Worm (Caenorhabditis elegans) whole organism, L4 larva: ENCODE results near the gene rpi-1.

Source experiments
- D1046.2 ChIP-seq: fragments of 200-800 bp; sonication (Bioruptor generic); IDR thresholded peaks from 2 replicates; pipeline ENCODE4 v1.3.6; 2022; ENCODE audit warnings: missing genetic modification characterization, missing compliant biosample characterization
- F10B5.3 ChIP-seq: sonication (generic microtip); optimal IDR thresholded peaks from 2 replicates; lab custom pipeline; 2016; ENCODE audit warnings: mild to moderate bottlenecking, missing genetic modification characterization, missing compliant biosample characterization
- T26A8.4 ChIP-seq: fragments of 200-800 bp; sonication (Bioruptor generic); IDR thresholded peaks from 2 replicates; pipeline ENCODE4 v1.3.6; 2022; ENCODE audit warnings: missing genetic modification characterization, missing compliant biosample characterization
- Y5F2A.4 ChIP-seq: fragments of 200-800 bp; sonication (Bioruptor generic); optimal IDR thresholded peaks from 2 replicates; lab custom pipeline; 2018; ENCODE audit warnings: mild to moderate bottlenecking, missing genetic modification characterization, missing compliant biosample characterization
- aha-1 ChIP-seq: fragments of 150-350 bp; peaks from one replicate; lab custom pipeline; 2014; ENCODE audit warnings: missing biosample characterization, missing genetic modification characterization
- arid-1 ChIP-seq: fragments of 200-800 bp; sonication (Bioruptor generic); conservative IDR thresholded peaks from 2 replicates; pipeline ENCODE4 v1.3.6; 2022; ENCODE audit warnings: missing genetic modification reagents, missing genetic modification characterization, missing compliant biosample characterization
- ceh-28 ChIP-seq: fragments of 150-350 bp; optimal IDR thresholded peaks from 2 replicates; lab custom pipeline; 2014; ENCODE audit warnings: missing biosample characterization, missing genetic modification reagents, missing genetic modification characterization
- ceh-62 ChIP-seq: sonication (generic microtip); optimal IDR thresholded peaks from 2 replicates; lab custom pipeline; 2017; ENCODE audit warnings: missing biosample characterization, missing genetic modification characterization
- ctbp-1 ChIP-seq: fragments of 200-800 bp; sonication (Bioruptor generic); IDR thresholded peaks from 2 replicates; pipeline ENCODE4 v1.3.6; 2022; ENCODE audit warnings: missing genetic modification reagents, missing genetic modification characterization, missing compliant biosample characterization
- dmd-8 ChIP-seq: fragments of 200-800 bp; sonication (Bioruptor generic); IDR thresholded peaks from 2 replicates; pipeline ENCODE4 v1.3.6; 2022; ENCODE audit warnings: missing genetic modification characterization, missing compliant biosample characterization
- dmd-9 ChIP-seq: fragments of 200-800 bp; sonication (Bioruptor generic); IDR thresholded peaks from 2 replicates; pipeline ENCODE4 v1.3.6; 2022; ENCODE audit warnings: missing genetic modification reagents, missing genetic modification characterization, missing compliant biosample characterization
- dpl-1 ChIP-seq: fragments of 150-350 bp; optimal IDR thresholded peaks from 2 replicates; lab custom pipeline; 2014; ENCODE audit warnings: missing biosample characterization, missing genetic modification reagents, missing genetic modification characterization
- duxl-1 ChIP-seq: sonication (generic microtip); optimal IDR thresholded peaks from 2 replicates; lab custom pipeline; 2016; ENCODE audit warnings: mild to moderate bottlenecking, missing genetic modification characterization, moderate library complexity, missing compliant biosample characterization; ENCODE audit not compliant: poor library complexity
- egl-27 ChIP-seq: sonication (generic microtip); optimal IDR thresholded peaks from 3 replicates; lab custom pipeline; 2017; ENCODE audit warnings: missing biosample characterization, missing genetic modification reagents, missing genetic modification characterization
- egl-43 ChIP-seq: fragments of 200-800 bp; sonication (Bioruptor generic); IDR thresholded peaks from 2 replicates; pipeline ENCODE4 v1.3.6; 2022; ENCODE audit warnings: missing genetic modification reagents, missing genetic modification characterization, missing compliant biosample characterization
- gei-8 ChIP-seq: fragments of 200-800 bp; sonication (Bioruptor generic); optimal IDR thresholded peaks from 2 replicates; lab custom pipeline; 2018; ENCODE audit warnings: mild to moderate bottlenecking, missing genetic modification characterization, missing compliant biosample characterization
- hlh-30 ChIP-seq: sonication (generic microtip); optimal IDR thresholded peaks from 2 replicates; lab custom pipeline; 2017; ENCODE audit warnings: antibody characterized with exemption, mild to moderate bottlenecking, missing genetic modification characterization, missing compliant biosample characterization; ENCODE audit not compliant: insufficient read depth
- hmg-1.1 ChIP-seq: fragments of 200-800 bp; sonication (Bioruptor generic); IDR thresholded peaks from 2 replicates; pipeline ENCODE4 v1.3.6; 2022; ENCODE audit warnings: missing genetic modification reagents, missing genetic modification characterization, missing compliant biosample characterization
- jun-1 ChIP-seq: fragments of 150-350 bp; optimal IDR thresholded peaks from 2 replicates; lab custom pipeline; 2014; ENCODE audit warnings: missing biosample characterization, missing genetic modification reagents, missing genetic modification characterization
- lim-7 ChIP-seq: fragments of 200-800 bp; sonication (Bioruptor generic); IDR thresholded peaks from 2 replicates; pipeline ENCODE4 v1.3.6; 2022; ENCODE audit warnings: missing genetic modification characterization, missing compliant biosample characterization
- lin-29 ChIP-seq: fragments of 200-800 bp; sonication (Bioruptor generic); IDR thresholded peaks from 2 replicates; pipeline ENCODE4 v1.3.6; 2022; ENCODE audit warnings: missing genetic modification reagents, missing genetic modification characterization, missing compliant biosample characterization
- lin-38 ChIP-seq: fragments of 200-800 bp; sonication (Bioruptor generic); IDR thresholded peaks from 2 replicates; pipeline ENCODE4 v1.3.6; 2022; ENCODE audit warnings: missing genetic modification reagents, missing genetic modification characterization, missing compliant biosample characterization
- lsy-2 ChIP-seq, 2 experiments: fragments of 150-350 bp in 1 of 2; sonication (generic microtip) in 1 of 2; optimal IDR thresholded peaks; 2 replicates each; lab custom pipeline; 2014 to 2017; ENCODE audit warnings: missing biosample characterization in 2 of 2, missing genetic modification characterization in 2 of 2
- mdl-1 ChIP-seq, 2 experiments: fragments of 150-350 bp in 1 of 2; sonication (generic microtip) in 1 of 2; optimal IDR thresholded peaks; 2 replicates each; lab custom pipeline; 2014 to 2017; ENCODE audit warnings: missing biosample characterization in 2 of 2, missing genetic modification characterization in 2 of 2
- mep-1 ChIP-seq: fragments of 150-350 bp; sonication (generic microtip); optimal IDR thresholded peaks from 3 replicates; lab custom pipeline; 2014; ENCODE audit warnings: missing biosample characterization, missing genetic modification characterization
- mes-2 ChIP-seq: sonication (generic microtip); optimal IDR thresholded peaks from 2 replicates; lab custom pipeline; 2016; ENCODE audit warnings: missing genotype, mild to moderate bottlenecking, missing genetic modification characterization, missing compliant biosample characterization; ENCODE audit not compliant: poor library complexity, severe bottlenecking
- mxl-2 ChIP-seq: fragments of 200-800 bp; sonication (Bioruptor generic); conservative IDR thresholded peaks from 2 replicates; pipeline ENCODE4 v1.3.6; 2022; ENCODE audit warnings: missing genetic modification reagents, missing genetic modification characterization, missing compliant biosample characterization
- mxl-3 ChIP-seq: fragments of 200-800 bp; sonication (Bioruptor generic); optimal IDR thresholded peaks from 2 replicates; lab custom pipeline; 2018; ENCODE audit warnings: mild to moderate bottlenecking, missing genetic modification characterization, missing compliant biosample characterization
- nhr-11 ChIP-seq: fragments of 150-350 bp; optimal IDR thresholded peaks from 2 replicates; lab custom pipeline; 2014; ENCODE audit warnings: missing biosample characterization, missing genetic modification characterization
- nhr-111 ChIP-seq: fragments of 200-800 bp; sonication (Bioruptor generic); optimal IDR thresholded peaks from 2 replicates; lab custom pipeline; 2018; ENCODE audit warnings: mild to moderate bottlenecking, missing genetic modification characterization, missing compliant biosample characterization
- nhr-28 ChIP-seq: fragments of 150-350 bp; optimal IDR thresholded peaks from 2 replicates; lab custom pipeline; 2014; ENCODE audit warnings: missing biosample characterization, missing genetic modification characterization
- nhr-41 ChIP-seq: fragments of 200-800 bp; sonication (Bioruptor generic); IDR thresholded peaks from 2 replicates; pipeline ENCODE4 v1.3.6; 2022; ENCODE audit warnings: missing genetic modification reagents, missing genetic modification characterization, missing compliant biosample characterization
- nhr-42 ChIP-seq: fragments of 200-800 bp; sonication (Bioruptor generic); IDR thresholded peaks from 2 replicates; pipeline ENCODE4 v1.3.6; 2022; ENCODE audit warnings: missing genetic modification characterization, missing compliant biosample characterization
- php-3 ChIP-seq: fragments of 200-800 bp; sonication (Bioruptor generic); IDR thresholded peaks from 2 replicates; pipeline ENCODE4 v1.3.6; 2022; ENCODE audit warnings: missing genetic modification reagents, missing genetic modification characterization, missing compliant biosample characterization
- rbr-2 ChIP-seq: sonication (generic microtip); optimal IDR thresholded peaks from 2 replicates; lab custom pipeline; 2016; ENCODE audit warnings: missing genotype, missing genetic modification characterization, missing compliant biosample characterization
- saeg-2 ChIP-seq: fragments of 200-800 bp; sonication (Bioruptor generic); IDR thresholded peaks from 2 replicates; pipeline ENCODE4 v1.3.6; 2022; ENCODE audit warnings: missing genetic modification reagents, missing genetic modification characterization, missing compliant biosample characterization
- sdz-12 ChIP-seq: fragments of 200-800 bp; sonication (Bioruptor generic); optimal IDR thresholded peaks from 2 replicates; lab custom pipeline; 2018; ENCODE audit warnings: mild to moderate bottlenecking, missing genetic modification characterization, missing compliant biosample characterization
- set-16 ChIP-seq: fragments of 200-800 bp; sonication (Bioruptor generic); IDR thresholded peaks from 2 replicates; pipeline ENCODE4 v1.3.6; 2022; ENCODE audit warnings: missing genetic modification reagents, missing genetic modification characterization, missing compliant biosample characterization
- skn-1 ChIP-seq: fragments of 150-350 bp; optimal IDR thresholded peaks from 2 replicates; lab custom pipeline; 2014; ENCODE audit warnings: missing biosample characterization, missing genetic modification characterization
- snpc-1.2 ChIP-seq: fragments of 200-800 bp; sonication (Bioruptor generic); IDR thresholded peaks from 2 replicates; pipeline ENCODE4 v1.3.6; 2022; ENCODE audit warnings: missing genetic modification reagents, missing genetic modification characterization, missing compliant biosample characterization
- spr-3 ChIP-seq: fragments of 200-800 bp; sonication (Bioruptor generic); optimal IDR thresholded peaks from 2 replicates; lab custom pipeline; 2018; ENCODE audit warnings: mild to moderate bottlenecking, missing genetic modification characterization, missing compliant biosample characterization
- tra-1 ChIP-seq: fragments of 200-800 bp; sonication (Bioruptor generic); IDR thresholded peaks from 2 replicates; pipeline ENCODE4 v1.3.6; 2022; ENCODE audit warnings: missing genetic modification reagents, missing genetic modification characterization, missing compliant biosample characterization
- unc-39 ChIP-seq: sonication (generic microtip); optimal IDR thresholded peaks from 2 replicates; lab custom pipeline; 2017; ENCODE audit warnings: missing biosample characterization, missing genetic modification characterization
- unc-62 ChIP-seq, 3 experiments: fragments of 150-350 bp in 1 of 3; sonication (generic microtip); optimal IDR thresholded peaks in 2 of 3; peaks in 1 of 3; 1 replicate in 1 of 3; 2 replicates in 2 of 3; lab custom pipeline; 2014 to 2017; ENCODE audit warnings: missing biosample characterization in 3 of 3, missing genetic modification characterization in 3 of 3, missing genetic modification reagents in 3 of 3, missing genotype in 1 of 3
- zfp-2 ChIP-seq: sonication (generic microtip); optimal IDR thresholded peaks from 2 replicates; lab custom pipeline; 2016; ENCODE audit warnings: mild to moderate bottlenecking, missing genetic modification characterization, missing compliant biosample characterization
- zip-11 ChIP-seq: fragments of 200-800 bp; sonication (Bioruptor generic); IDR thresholded peaks from 2 replicates; pipeline ENCODE4 v1.3.6; 2022; ENCODE audit warnings: missing genetic modification characterization, missing compliant biosample characterization
- zip-2 ChIP-seq: fragments of 150-350 bp; optimal IDR thresholded peaks from 2 replicates; lab custom pipeline; 2014; ENCODE audit warnings: missing biosample characterization, missing genetic modification characterization
- ztf-11 ChIP-seq: fragments of 150-350 bp; optimal IDR thresholded peaks from 2 replicates; lab custom pipeline; 2014; ENCODE audit warnings: missing biosample characterization, missing genetic modification characterization

Gene rpi-1

DNA sequence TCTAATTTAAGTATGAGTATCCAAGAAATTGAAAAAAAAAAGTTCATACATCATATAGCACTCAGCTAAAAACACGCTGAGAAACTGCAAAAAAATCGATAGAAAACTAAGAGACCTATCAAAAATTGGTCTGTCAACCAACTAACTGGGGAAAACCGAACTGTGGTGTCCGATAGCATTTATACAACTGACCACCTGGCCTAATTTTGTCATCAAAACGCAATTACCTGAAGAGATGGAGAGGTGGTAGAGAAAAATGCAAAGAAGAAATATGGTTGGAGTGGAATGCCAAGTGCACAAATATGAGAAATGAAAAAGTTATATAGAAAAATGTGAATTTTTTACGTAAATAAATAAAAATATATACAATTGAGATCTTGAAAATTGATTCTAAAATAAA is 11.3 kb upstream of the rpi-1 start, which contains the start of gene Y39G8B.1 (continued):
- peak; percentile 17 for TF ChIP-seq mxl-3 (GFP tag; lab: Kevin White, UChicago)
- no peak for TF ChIP-seq gei-8 (GFP tag; lab: Kevin White, UChicago)
- TF ChIP-seq hmg-1.1 (GFP tag; lab: Robert Waterston, UW): no peak
- no peak for TF ChIP-seq zip-2 (tag; lab: Kevin White, UChicago)
- no peak for TF ChIP-seq ceh-28 (tag; lab: Kevin White, UChicago)
- TF ChIP-seq ctbp-1 (GFP tag; lab: Robert Waterston, UW): no peak
- TF ChIP-seq sdz-12: no peak
- TF ChIP-seq nhr-111 (GFP tag; lab: Kevin White, UChicago): no peak
- no peak for TF ChIP-seq dmd-8 (GFP tag; lab: Robert Waterston, UW)
- TF ChIP-seq spr-3 (GFP tag; lab: Kevin White, UChicago): no peak
- peak in 1 of 2 experiments; percentile 40 for TF ChIP-seq lsy-2 (tag; optimal IDR thresholded peaks at IDR 0.05; lab: Kevin White, UChicago)
- no peak for TF ChIP-seq jun-1 (tag; lab: Kevin White, UChicago)
- peak in 1 of 2 experiments; percentile 79 for TF ChIP-seq unc-62 (GFP tag; optimal IDR thresholded peaks at IDR 0.05 in 1 of 2; lab: Kevin White, UChicago)
- TF ChIP-seq unc-62 (tag; optimal IDR thresholded peaks at IDR 0.05; lab: Kevin White, UChicago): no peak
- TF ChIP-seq F10B5.3: no peak
- no peak for TF ChIP-seq ztf-11 (tag; lab: Kevin White, UChicago)
- TF ChIP-seq tra-1 (GFP tag; lab: Robert Waterston, UW): no peak
- peak; percentile 32 for TF ChIP-seq mep-1 (tag; lab: Kevin White, UChicago)
- TF ChIP-seq skn-1 (tag; lab: Kevin White, UChicago): no peak
- TF ChIP-seq mes-2 (tag; lab: Kevin White, UChicago): peak; percentile 36
- TF ChIP-seq snpc-1.2 (GFP tag; lab: Robert Waterston, UW): no peak
- TF ChIP-seq egl-27: no peak
- no peak for TF ChIP-seq saeg-2
- TF ChIP-seq mdl-1 (tag; optimal IDR thresholded peaks at IDR 0.05; lab: Kevin White, UChicago): peak in 1 of 2 experiments; percentile 29
- TF ChIP-seq lin-38 (GFP tag; lab: Robert Waterston, UW): no peak

DNA sequence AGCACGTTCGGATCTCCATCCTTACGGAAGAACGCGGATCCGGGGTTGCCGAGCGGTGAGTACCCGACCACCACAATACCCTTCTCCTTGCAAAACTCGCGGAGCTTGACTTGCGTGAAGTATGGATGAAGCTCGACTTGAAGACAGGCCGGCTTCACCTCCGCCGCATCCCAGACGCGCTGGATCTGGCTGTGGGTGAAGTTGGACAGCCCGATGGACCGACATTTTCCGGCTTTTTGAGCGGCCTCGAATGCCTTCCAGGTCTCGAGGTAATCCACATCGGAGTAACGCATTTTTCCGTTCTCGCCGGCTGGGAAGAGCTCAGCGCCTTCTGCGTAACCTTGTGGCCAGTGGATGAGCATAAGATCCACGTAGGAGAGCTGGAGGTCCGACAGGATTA is 10.0 kb upstream of the rpi-1 start:
- peak; percentile 82 for TF ChIP-seq set-16
- no peak for TF ChIP-seq lin-29
- no peak for TF ChIP-seq Y5F2A.4 (GFP tag; lab: Kevin White, UChicago)
- TF ChIP-seq F10B5.3: no peak
- TF ChIP-seq hlh-30: no peak
- no peak for TF ChIP-seq nhr-111 (GFP tag; lab: Kevin White, UChicago)
- no peak for TF ChIP-seq D1046.2 (GFP tag; lab: Robert Waterston, UW)
- 0 out of 2 replicates have a peak, but pooled peaks have one; percentile 32 for TF ChIP-seq egl-43 (GFP tag; lab: Robert Waterston, UW)
- TF ChIP-seq zfp-2 (tag; lab: Kevin White, UChicago): no peak
- TF ChIP-seq zip-11 (GFP tag; lab: Robert Waterston, UW): no peak
- TF ChIP-seq dpl-1: no peak
- no peak for TF ChIP-seq sdz-12
- TF ChIP-seq lim-7 (GFP tag; lab: Robert Waterston, UW): no peak
- peak; percentile 87 for TF ChIP-seq aha-1 (tag; lab: Kevin White, UChicago)
- TF ChIP-seq ceh-62 (tag; lab: Kevin White, UChicago): no peak
- peak; percentile 54 for TF ChIP-seq nhr-42
- TF ChIP-seq, all 104 proteins: peak for 4

DNA sequence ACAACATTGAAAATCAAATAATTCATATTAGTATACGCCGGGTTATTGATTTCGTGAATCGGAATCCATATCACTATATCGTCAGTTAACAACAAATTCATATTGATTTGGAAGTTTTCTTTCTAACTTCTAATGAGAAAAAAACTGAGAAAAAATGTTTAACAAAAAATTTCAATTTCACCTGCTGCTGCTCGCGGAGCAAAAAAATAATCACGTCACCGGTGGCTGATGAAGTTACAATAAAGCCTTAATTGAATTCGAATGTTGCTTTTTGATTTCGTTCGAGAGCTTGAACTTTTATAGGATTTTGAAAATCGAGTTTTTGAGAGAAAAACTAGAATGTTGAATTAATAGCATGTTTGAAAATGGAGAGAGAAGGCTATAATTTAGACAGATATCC is 6.8 kb upstream of the rpi-1 start, which contains the start of gene sre-43:
sre-43 (minus strand) TSS at position 101 of the 400 bp plus-strand sequence.
- no peak for TF ChIP-seq dpl-1
- TF ChIP-seq unc-39 (tag; lab: Kevin White, UChicago): no peak
- no peak for TF ChIP-seq T26A8.4 (GFP tag; lab: Robert Waterston, UW)
- no peak for TF ChIP-seq duxl-1 (tag; lab: Kevin White, UChicago)
- no peak for TF ChIP-seq mxl-2 (GFP tag; lab: Robert Waterston, UW)
- no peak for TF ChIP-seq nhr-28 (tag; lab: Kevin White, UChicago)
- TF ChIP-seq tra-1 (GFP tag; lab: Robert Waterston, UW): no peak
- TF ChIP-seq dmd-9 (GFP tag; lab: Robert Waterston, UW): no peak
- TF ChIP-seq nhr-111 (GFP tag; lab: Kevin White, UChicago): no peak
- TF ChIP-seq nhr-11 (tag; lab: Kevin White, UChicago): no peak
- no peak for TF ChIP-seq rbr-2
- no peak for TF ChIP-seq arid-1 (GFP tag; lab: Robert Waterston, UW)
- no peak for TF ChIP-seq nhr-41 (GFP tag; lab: Robert Waterston, UW)
- TF ChIP-seq lsy-2 (tag; optimal IDR thresholded peaks at IDR 0.05; lab: Kevin White, UChicago): no peak
- no peak for TF ChIP-seq egl-43 (GFP tag; lab: Robert Waterston, UW)
- TF ChIP-seq php-3 (GFP tag; lab: Robert Waterston, UW): no peak
